Worm (Caenorhabditis elegans): ENCODE data around the gene ptr-4.

ce11 chrX:6057580-6058305, 8.0 kb downstream of the ptr-4 start, which contains the start of gene gln-1:
- no peak for TF ChIP-seq W03F9.2 (tag; optimal IDR thresholded peaks at IDR 0.05)
- no peak for TF ChIP-seq him-1 (tag; optimal IDR thresholded peaks at IDR 0.05)
- no peak for TF ChIP-seq dao-5 (tag; optimal IDR thresholded peaks at IDR 0.05)

Data from whole organism, L4/young adult.